Fruit fly (Drosophila melanogaster): ENCODE measurements around the gene CG43797.

dm6 chr2L:4007390-4007789 lies 7.6 kb downstream of the CG43797 start, which contains the start of gene CG43773:
- TF ChIP-seq psq (optimal IDR thresholded peaks at IDR 0.05) = no peak
- TF ChIP-seq Dll (optimal IDR thresholded peaks at IDR 0.05) = no peak
- no peak for TF ChIP-seq EcR (GFP tag; optimal IDR thresholded peaks at IDR 0.05)
